Worm (Caenorhabditis elegans) whole organism, early embryonic: ENCODE data around the gene col-13.

Source experiments
- ama-1 ChIP-seq: fragments of 150-350 bp; optimal IDR thresholded peaks from 2 replicates; lab custom pipeline; 2014
- hnd-1 ChIP-seq: sonication (generic microtip); optimal IDR thresholded peaks from 2 replicates; lab custom pipeline; 2016; ENCODE audit warnings: missing genetic modification characterization, missing compliant biosample characterization
- sea-1 ChIP-seq: fragments of 200-800 bp; sonication (Bioruptor generic); conservative IDR thresholded peaks from 2 replicates; pipeline ENCODE4 v1.3.6; 2022; ENCODE audit warnings: missing genetic modification characterization, missing compliant biosample characterization

DNA sequence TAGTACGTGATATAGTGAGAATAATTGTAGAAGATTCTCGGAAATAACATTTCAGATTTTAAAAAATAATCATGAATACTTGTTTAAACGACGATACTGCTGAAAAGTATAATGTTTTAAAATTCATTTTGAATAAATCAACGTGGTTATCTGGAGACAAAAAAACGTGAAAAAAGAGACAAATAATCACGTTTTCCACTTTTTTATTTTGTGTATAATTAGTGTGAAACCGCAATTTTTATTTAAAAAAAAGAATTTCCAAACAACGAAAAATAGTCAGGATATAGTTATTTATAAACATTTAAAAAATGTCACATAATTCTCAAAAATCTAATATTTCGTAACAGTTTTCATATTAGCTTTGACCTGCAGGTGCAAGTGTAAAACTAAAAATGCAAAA is 15.4 kb downstream of the col-13 start, which contains the start of gene F15H10.7:
- TF ChIP-seq hnd-1 (tag; lab: Kevin White, UChicago) (no peak), ama-1 (lab: Kevin White, UChicago) (no peak), sea-1 (GFP tag; lab: Robert Waterston, UW) (no peak)
